Fruit fly (Drosophila melanogaster) whole organism, pupa: ENCODE measurements around the gene AP-2alpha.

ENCODE experiments used
- CG10348 ChIP-seq: fragments of 200-800 bp; sonication (Bioruptor generic); IDR thresholded peaks from 2 replicates; pipeline ENCODE4 v1.3.6; 2022; ENCODE audit warnings: missing biosample characterization, missing genetic modification characterization
- CG12605 ChIP-seq: fragments of 200-800 bp; sonication (Bioruptor generic); IDR thresholded peaks from 2 replicates; pipeline ENCODE4 v1.3.6; 2022; ENCODE audit warnings: missing biosample characterization, missing genetic modification characterization
- CG13204 ChIP-seq: fragments of 200-800 bp; sonication (Bioruptor generic); optimal IDR thresholded peaks from 2 replicates; lab custom pipeline; 2018; ENCODE audit warnings: missing biosample characterization, mild to moderate bottlenecking, missing genetic modification characterization, moderate library complexity
- CG14655 ChIP-seq: fragments of 200-800 bp; sonication (Bioruptor generic); optimal IDR thresholded peaks from 3 replicates; lab custom pipeline; 2017; ENCODE audit warnings: mild to moderate bottlenecking, missing biosample characterization, missing genetic modification reagents, missing genetic modification characterization
- CG15710 ChIP-seq: fragments of 200-800 bp; sonication (Bioruptor generic); optimal IDR thresholded peaks from 2 replicates; lab custom pipeline; 2018; ENCODE audit warnings: missing biosample characterization, mild to moderate bottlenecking, missing genetic modification characterization, moderate library complexity
- CG17806 ChIP-seq: fragments of 200-800 bp; sonication (Bioruptor generic); optimal IDR thresholded peaks from 2 replicates; lab custom pipeline; 2018; ENCODE audit warnings: missing biosample characterization, mild to moderate bottlenecking, missing genetic modification characterization, moderate library complexity
- CG32121 ChIP-seq: fragments of 200-800 bp; sonication (Bioruptor generic); IDR thresholded peaks from 2 replicates; pipeline ENCODE4 v1.3.6; 2022; ENCODE audit warnings: missing biosample characterization, missing genetic modification characterization
- CG34367 ChIP-seq: fragments of 200-800 bp; sonication (Bioruptor generic); optimal IDR thresholded peaks from 2 replicates; lab custom pipeline; 2018; ENCODE audit warnings: missing biosample characterization, mild to moderate bottlenecking, missing genetic modification characterization
- CG4496 ChIP-seq: fragments of 200-800 bp; sonication (Bioruptor generic); IDR thresholded peaks from 3 replicates; pipeline ENCODE4 v1.3.6; 2022; ENCODE audit warnings: missing biosample characterization, missing genetic modification characterization
- CG8159 ChIP-seq: fragments of 200-800 bp; sonication (Bioruptor generic); optimal IDR thresholded peaks from 3 replicates; lab custom pipeline; 2018; ENCODE audit warnings: missing biosample characterization, mild to moderate bottlenecking, missing genetic modification characterization, moderate library complexity
- CG8301 ChIP-seq: fragments of 200-800 bp; sonication (Bioruptor generic); optimal IDR thresholded peaks from 2 replicates; lab custom pipeline; 2018; ENCODE audit warnings: missing biosample characterization, mild to moderate bottlenecking, missing genetic modification characterization
- CG9948 ChIP-seq: fragments of 200-800 bp; sonication (Bioruptor generic); optimal IDR thresholded peaks from 2 replicates; lab custom pipeline; 2018; ENCODE audit warnings: missing biosample characterization, mild to moderate bottlenecking, missing genetic modification characterization, moderate library complexity
- D1 ChIP-seq: fragments of 200-800 bp; sonication (Bioruptor generic); optimal IDR thresholded peaks from 2 replicates; lab custom pipeline; 2018; ENCODE audit warnings: missing biosample characterization, mild to moderate bottlenecking, missing genetic modification characterization, moderate library complexity
- EcR ChIP-seq: fragments of 200-800 bp; sonication (Bioruptor generic); optimal IDR thresholded peaks from 3 replicates; lab custom pipeline; 2019; ENCODE audit warnings: missing biosample characterization, missing genetic modification characterization, mild to moderate bottlenecking, moderate library complexity, missing genetic modification reagents
- Ets98B ChIP-seq: fragments of 200-800 bp; sonication (Bioruptor generic); IDR thresholded peaks from 2 replicates; pipeline ENCODE4 v1.3.6; 2022; ENCODE audit warnings: missing biosample characterization, missing genetic modification characterization
- Pif1A ChIP-seq: fragments of 200-800 bp; sonication (Bioruptor generic); optimal IDR thresholded peaks from 3 replicates; lab custom pipeline; 2016; ENCODE audit warnings: missing biosample characterization, missing genetic modification characterization
- Pif1B ChIP-seq: fragments of 200-800 bp; sonication (Bioruptor generic); optimal IDR thresholded peaks from 3 replicates; lab custom pipeline; 2016; ENCODE audit warnings: missing biosample characterization, missing genetic modification characterization
- Snoo ChIP-seq: fragments of 200-800 bp; sonication (Bioruptor generic); optimal IDR thresholded peaks from 3 replicates; lab custom pipeline; 2017; ENCODE audit warnings: missing biosample characterization, mild to moderate bottlenecking, missing genetic modification characterization, inconsistent platforms
- fd96Ca ChIP-seq: fragments of 200-800 bp; sonication (Bioruptor generic); IDR thresholded peaks from 3 replicates; pipeline ENCODE4 v1.3.6; 2022; ENCODE audit warnings: missing biosample characterization, missing genetic modification characterization
- gl ChIP-seq: fragments of 200-800 bp; sonication (Bioruptor generic); optimal IDR thresholded peaks from 2 replicates; lab custom pipeline; 2018; ENCODE audit warnings: missing biosample characterization, mild to moderate bottlenecking, missing genetic modification characterization
- rn ChIP-seq: fragments of 200-800 bp; sonication (Bioruptor generic); IDR thresholded peaks from 2 replicates; pipeline ENCODE4 v1.3.6; 2022; ENCODE audit warnings: missing biosample characterization, missing genetic modification characterization

AP-2alpha gene

dm6 chr2L:441927-442691 lies 27.5 kb upstream of the AP-2alpha start:
- TF ChIP-seq CG14655 (GFP tag; lab: Kevin White, UChicago) (peak; percentile 93), EcR (GFP tag; lab: Kevin White, UChicago) (peak; percentile 65), Snoo (tag; lab: Kevin White, UChicago) (peak; percentile 95), CG4496 (peak; percentile 96), Ets98B (peak; percentile 96), CG34367 (peak; percentile 95), D1 (tag; lab: Kevin White, UChicago) (no peak), CG32121 (GFP tag; lab: Robert Waterston, UW) (peak; percentile 89), CG10348 (GFP tag; lab: Robert Waterston, UW) (0 out of 2 replicates have a peak, but pooled peaks have one; percentile 36), gl (tag; lab: Kevin White, UChicago) (peak; percentile 93), fd96Ca (GFP tag; lab: Robert Waterston, UW) (peak; percentile 96), CG8301 (peak; percentile 92), rn (peak; percentile 90), Pif1A (GFP tag; lab: Kevin White, UChicago) (peak; percentile 98), CG9948 (peak; percentile 94), Pif1B (peak; percentile 97), CG13204 (GFP tag; lab: Kevin White, UChicago) (peak; percentile 89), CG8159 (tag; lab: Kevin White, UChicago) (peak; percentile 95), CG15710 (tag; lab: Kevin White, UChicago) (peak; percentile 96), CG17806 (peak; percentile 96), CG12605 (peak; percentile 92)

- TF ChIP-seq CG10348 (GFP tag; lab: Robert Waterston, UW) = no peak
- no peak for TF ChIP-seq CG14655 (GFP tag; lab: Kevin White, UChicago)
- no peak for TF ChIP-seq fd96Ca (GFP tag; lab: Robert Waterston, UW)
- TF ChIP-seq D1 (tag; lab: Kevin White, UChicago) = no peak
- TF ChIP-seq CG12605 = no peak
- no peak for TF ChIP-seq CG32121 (GFP tag; lab: Robert Waterston, UW)
- no peak for TF ChIP-seq CG15710 (tag; lab: Kevin White, UChicago)
- TF ChIP-seq CG9948 = no peak
- no peak for TF ChIP-seq CG13204 (GFP tag; lab: Kevin White, UChicago)
- no peak for TF ChIP-seq Snoo (tag; lab: Kevin White, UChicago)
- TF ChIP-seq CG8301 = no peak
- TF ChIP-seq gl (tag; lab: Kevin White, UChicago) = no peak
- no peak for TF ChIP-seq Pif1A (GFP tag; lab: Kevin White, UChicago)
- no peak for TF ChIP-seq Ets98B
- TF ChIP-seq rn = no peak
Observed at dm6 chr2L:441455-441730, 26.8 kb upstream of the AP-2alpha start.

dm6 chr2L:440638-441454 lies 26.3 kb upstream of the AP-2alpha start:
- TF ChIP-seq CG17806 = peak; percentile 90
- TF ChIP-seq EcR (GFP tag; lab: Kevin White, UChicago) = no peak
- no peak for TF ChIP-seq CG32121 (GFP tag; lab: Robert Waterston, UW)
- peak; percentile 53 for TF ChIP-seq gl (tag; lab: Kevin White, UChicago)
- TF ChIP-seq D1 (tag; lab: Kevin White, UChicago) = peak; percentile 90
- peak; percentile 92 for TF ChIP-seq CG15710 (tag; lab: Kevin White, UChicago)
- TF ChIP-seq CG9948 = peak; percentile 95
- TF ChIP-seq CG13204 (GFP tag; lab: Kevin White, UChicago) = peak; percentile 73
- TF ChIP-seq fd96Ca (GFP tag; lab: Robert Waterston, UW) = no peak
- TF ChIP-seq CG8301 = peak; percentile 72
- TF ChIP-seq CG12605 = peak; percentile 20; the same call in 1 of the 2 replicates
- TF ChIP-seq Pif1B = peak; percentile 87
- TF ChIP-seq CG8159 (tag; lab: Kevin White, UChicago) = peak; percentile 94
- peak; percentile 83 for TF ChIP-seq Pif1A (GFP tag; lab: Kevin White, UChicago)
- TF ChIP-seq rn = no peak
- peak; percentile 89 for TF ChIP-seq CG14655 (GFP tag; lab: Kevin White, UChicago)
- TF ChIP-seq CG34367 = peak; percentile 86
- peak; percentile 90 for TF ChIP-seq Snoo (tag; lab: Kevin White, UChicago)

DNA sequence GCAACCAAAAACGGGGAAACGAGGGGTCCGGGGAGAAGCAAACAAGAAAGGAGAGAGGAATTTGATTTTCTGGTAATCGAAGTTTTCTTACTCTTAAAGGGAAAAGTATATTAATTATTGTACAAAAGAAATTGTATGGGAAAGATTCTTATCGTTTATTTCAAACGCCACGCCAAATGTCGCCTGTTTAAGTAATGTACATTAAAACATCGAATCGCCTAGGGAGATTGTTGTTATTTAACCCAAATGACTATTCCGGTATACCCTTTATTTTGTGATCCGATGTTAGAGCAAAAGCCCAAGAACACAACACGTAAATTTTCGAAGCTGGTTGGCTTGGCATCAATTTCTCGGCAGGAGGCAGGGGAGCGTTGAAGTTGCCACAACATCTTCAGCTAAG lies 24.8 kb upstream of the AP-2alpha start:
- TF ChIP-seq Ets98B (peak; percentile 82), Snoo (tag; lab: Kevin White, UChicago) (peak; percentile 85), EcR (GFP tag; lab: Kevin White, UChicago) (no peak), CG10348 (GFP tag; lab: Robert Waterston, UW) (no peak), D1 (tag; lab: Kevin White, UChicago) (peak; percentile 54), CG15710 (tag; lab: Kevin White, UChicago) (peak; percentile 82), CG32121 (GFP tag; lab: Robert Waterston, UW) (0 out of 2 replicates have a peak, but pooled peaks have one; percentile 18), Pif1A (GFP tag; lab: Kevin White, UChicago) (peak; percentile 82), rn (0 out of 2 replicates have a peak, but pooled peaks have one; percentile 14), gl (tag; lab: Kevin White, UChicago) (peak; percentile 67), CG14655 (GFP tag; lab: Kevin White, UChicago) (peak; percentile 92), CG9948 (peak; percentile 89), CG8159 (tag; lab: Kevin White, UChicago) (peak; percentile 87), CG13204 (GFP tag; lab: Kevin White, UChicago) (no peak), CG17806 (peak; percentile 92), CG12605 (peak; percentile 57), CG8301 (peak; percentile 90), CG34367 (peak; percentile 76), Pif1B (peak; percentile 82), CG4496 (peak; percentile 70), fd96Ca (GFP tag; lab: Robert Waterston, UW) (peak; percentile 81)
- TF ChIP-seq, all 21 proteins: peak for 18
